Fruit fly (Drosophila melanogaster) whole organism, embryonic: ENCODE measurements around the gene rdog.
A peak's percentile ranks its signal among the peaks of the same experiment; 100 is the strongest.

Experiments
- Ada2b ChIP-seq: fragments of 200-800 bp; sonication (Bioruptor generic); IDR thresholded peaks from 2 replicates; pipeline ENCODE4 v1.3.6; 2022; ENCODE audit warnings: missing biosample characterization, missing genetic modification characterization
- Awh ChIP-seq: fragments of 200-800 bp; sonication (Bioruptor generic); IDR thresholded peaks from 2 replicates; pipeline ENCODE4, ENCODE4 v1.3.6; 2022; ENCODE audit warnings: missing biosample characterization, missing genetic modification characterization
- B-H1 ChIP-seq: fragments of 200-800 bp; sonication (Bioruptor generic); IDR thresholded peaks from 3 replicates; pipeline ENCODE4 v1.3.6; 2022; ENCODE audit warnings: missing biosample characterization, missing genetic modification characterization
- CG13287 ChIP-seq: fragments of 200-800 bp; sonication (Bioruptor generic); IDR thresholded peaks from 2 replicates; pipeline ENCODE4 v1.3.6; 2022; ENCODE audit warnings: missing biosample characterization, missing genetic modification characterization; ENCODE audit not compliant: partially characterized antibody
- CG15514 ChIP-seq: fragments of 200-800 bp; sonication (Bioruptor generic); optimal IDR thresholded peaks from 3 replicates; lab custom pipeline; 2017; ENCODE audit warnings: missing biosample characterization, missing genetic modification characterization, mild to moderate bottlenecking, moderate library complexity, missing genetic modification reagents
- CG16779 ChIP-seq: fragments of 200-800 bp; sonication (Bioruptor generic); IDR thresholded peaks from 2 replicates; pipeline ENCODE4 v1.3.6; 2022; ENCODE audit warnings: missing biosample characterization, missing genetic modification characterization
- CG16813 ChIP-seq: fragments of 200-800 bp; sonication (Bioruptor generic); IDR thresholded peaks from 3 replicates; pipeline ENCODE4 v1.3.6; 2022; ENCODE audit warnings: missing biosample characterization, missing genetic modification characterization; ENCODE audit not compliant: partially characterized antibody
- CG17612 ChIP-seq: fragments of 200-800 bp; sonication (Bioruptor generic); IDR thresholded peaks from 2 replicates; pipeline ENCODE4 v1.3.6; 2022; ENCODE audit warnings: missing biosample characterization, missing genetic modification characterization
- CG17912 ChIP-seq: fragments of 200-800 bp; sonication (Bioruptor generic); optimal IDR thresholded peaks from 2 replicates; lab custom pipeline; 2018; ENCODE audit warnings: missing biosample characterization, mild to moderate bottlenecking, missing genetic modification characterization
- CG18262 ChIP-seq: fragments of 200-800 bp; optimal IDR thresholded peaks from 3 replicates; lab custom pipeline; 2019; ENCODE audit warnings: missing biosample characterization, mild to moderate bottlenecking, missing genetic modification characterization, moderate library complexity
- CG18599 ChIP-seq: fragments of 200-800 bp; sonication (Bioruptor generic); optimal IDR thresholded peaks from 3 replicates; lab custom pipeline; 2017; ENCODE audit warnings: missing biosample characterization, missing genetic modification characterization, mild to moderate bottlenecking, moderate library complexity, missing genetic modification reagents
- CG30403 ChIP-seq: fragments of 200-800 bp; sonication (Bioruptor generic); optimal IDR thresholded peaks from 3 replicates; lab custom pipeline; 2016; ENCODE audit warnings: missing biosample characterization, missing genetic modification characterization
- CG3065 ChIP-seq: fragments of 200-800 bp; sonication (Bioruptor generic); optimal IDR thresholded peaks from 2 replicates; lab custom pipeline; 2016; ENCODE audit warnings: missing biosample characterization, missing genetic modification characterization
- CG3163 ChIP-seq: fragments of 200-800 bp; sonication (Bioruptor generic); optimal IDR thresholded peaks from 3 replicates; lab custom pipeline; 2016; ENCODE audit warnings: missing biosample characterization, missing genetic modification characterization
- CG3995 ChIP-seq: fragments of 200-800 bp; sonication (Bioruptor generic); optimal IDR thresholded peaks from 3 replicates; lab custom pipeline; 2016; ENCODE audit warnings: missing biosample characterization, missing genetic modification characterization
- CG43689 ChIP-seq: fragments of 200-800 bp; sonication (Bioruptor generic); IDR thresholded peaks from 2 replicates; pipeline ENCODE4 v1.3.6; 2022; ENCODE audit warnings: missing biosample characterization, missing genetic modification characterization
- CG4854 ChIP-seq: fragments of 200-800 bp; sonication (Bioruptor generic); optimal IDR thresholded peaks from 2 replicates; lab custom pipeline; 2016; ENCODE audit warnings: missing biosample characterization, missing genetic modification characterization, inconsistent platforms
- CG5953 ChIP-seq: fragments of 200-800 bp; sonication (Bioruptor generic); IDR thresholded peaks from 2 replicates; pipeline ENCODE4 v1.3.6; 2022; ENCODE audit warnings: missing biosample characterization, missing genetic modification characterization
- CG6854 ChIP-seq: fragments of 200-800 bp; sonication (Bioruptor generic); optimal IDR thresholded peaks from 3 replicates; lab custom pipeline; 2017; ENCODE audit warnings: missing biosample characterization, mild to moderate bottlenecking, missing genetic modification characterization
- CG8944 ChIP-seq: fragments of 200-800 bp; sonication (Bioruptor generic); optimal IDR thresholded peaks from 3 replicates; lab custom pipeline; 2016; ENCODE audit warnings: missing biosample characterization, missing genetic modification characterization
- D ChIP-seq, 2 experiments: fragments of 200-800 bp in 1 of 2; fragments of >200 bp in 1 of 2; sonication (Bioruptor generic) in 1 of 2; optimal IDR thresholded peaks; 2 replicates in 1 of 2; 3 replicates in 1 of 2; lab custom pipeline; 2017; ENCODE audit warnings: mild to moderate bottlenecking in 1 of 2, missing biosample characterization in 1 of 2, missing genetic modification characterization in 1 of 2, missing genetic modification reagents in 1 of 2
- H15 ChIP-seq: fragments of 200-800 bp; sonication (Bioruptor generic); IDR thresholded peaks from 3 replicates; pipeline ENCODE4 v1.3.6; 2022; ENCODE audit warnings: missing biosample characterization, missing genetic modification characterization
- Hr78 ChIP-seq, 2 experiments: fragments of 200-800 bp in 1 of 2; fragments of >200 bp in 1 of 2; sonication (Bioruptor generic) in 1 of 2; optimal IDR thresholded peaks; 2 replicates each; lab custom pipeline; 2017 to 2019; ENCODE audit warnings: missing biosample characterization in 2 of 2, missing genetic modification characterization in 2 of 2, mild to moderate bottlenecking in 1 of 2, moderate library complexity in 1 of 2
- Meics ChIP-seq: fragments of 200-800 bp; sonication (Bioruptor generic); optimal IDR thresholded peaks from 2 replicates; lab custom pipeline; 2017; ENCODE audit warnings: missing biosample characterization, mild to moderate bottlenecking, missing genetic modification characterization
- Oaz ChIP-seq: fragments of 200-800 bp; sonication (Bioruptor generic); IDR thresholded peaks from 2 replicates; pipeline ENCODE4 v1.3.6; 2022; ENCODE audit warnings: missing biosample characterization, missing genetic modification characterization
- Six4 ChIP-seq: fragments of 200-800 bp; sonication (Bioruptor generic); optimal IDR thresholded peaks from 2 replicates; lab custom pipeline; 2016; ENCODE audit warnings: missing biosample characterization, missing genetic modification characterization
- bbx ChIP-seq: fragments of 200-800 bp; sonication (Bioruptor generic); IDR thresholded peaks from 2 replicates; pipeline ENCODE4 v1.3.6; 2022; ENCODE audit warnings: missing biosample characterization, missing genetic modification characterization; ENCODE audit not compliant: partially characterized antibody
- br ChIP-seq: fragments of >200 bp; optimal IDR thresholded peaks from 2 replicates; lab custom pipeline; 2017
- chinmo ChIP-seq: fragments of 200-800 bp; sonication (Bioruptor generic); IDR thresholded peaks from 4 replicates; pipeline ENCODE4 v1.3.6; 2022; ENCODE audit warnings: missing biosample characterization, missing genetic modification characterization; ENCODE audit not compliant: partially characterized antibody
- corto ChIP-seq: fragments of 200-800 bp; sonication (Bioruptor generic); optimal IDR thresholded peaks from 2 replicates; lab custom pipeline; 2016; ENCODE audit warnings: missing biosample characterization, mild to moderate bottlenecking, missing genetic modification characterization, moderate library complexity
- crp ChIP-seq, 2 experiments: fragments of 200-800 bp; sonication (Bioruptor generic); optimal IDR thresholded peaks; 2 replicates in 1 of 2; 3 replicates in 1 of 2; lab custom pipeline; 2017; ENCODE audit warnings: missing biosample characterization in 2 of 2, missing genetic modification characterization in 2 of 2, mild to moderate bottlenecking in 1 of 2, moderate library complexity in 1 of 2
- en ChIP-seq: fragments of 200-800 bp; sonication (Bioruptor generic); optimal IDR thresholded peaks from 2 replicates; lab custom pipeline; 2016; ENCODE audit warnings: missing biosample characterization, missing genetic modification characterization
- eve ChIP-seq, 2 experiments: fragments of >200 bp; optimal IDR thresholded peaks; 2 replicates each; lab custom pipeline; 2017; ENCODE audit warnings: missing biosample characterization in 2 of 2, missing genetic modification characterization in 2 of 2
- exex ChIP-seq: fragments of 200-800 bp; sonication (Bioruptor generic); optimal IDR thresholded peaks from 4 replicates; lab custom pipeline; 2018; ENCODE audit warnings: missing biosample characterization, mild to moderate bottlenecking, missing genetic modification characterization, moderate library complexity
- eyg ChIP-seq: fragments of 200-800 bp; sonication (Bioruptor generic); optimal IDR thresholded peaks from 3 replicates; lab custom pipeline; 2016; ENCODE audit warnings: missing biosample characterization, missing genetic modification characterization
- gfzf ChIP-seq: fragments of 200-800 bp; sonication (Bioruptor generic); optimal IDR thresholded peaks from 2 replicates; lab custom pipeline; 2016; ENCODE audit warnings: missing biosample characterization, mild to moderate bottlenecking, missing genetic modification characterization, moderate library complexity
- grau ChIP-seq: fragments of 200-800 bp; optimal IDR thresholded peaks from 3 replicates; lab custom pipeline; 2019; ENCODE audit warnings: missing biosample characterization, mild to moderate bottlenecking, missing genetic modification characterization, moderate library complexity
- ind ChIP-seq: fragments of 200-800 bp; sonication (Bioruptor generic); optimal IDR thresholded peaks from 3 replicates; lab custom pipeline; 2016; ENCODE audit warnings: missing biosample characterization, missing genetic modification characterization
- kay ChIP-seq: fragments of 200-800 bp; sonication (Bioruptor generic); optimal IDR thresholded peaks from 2 replicates; lab custom pipeline; 2016; ENCODE audit warnings: missing biosample characterization, missing genetic modification characterization
- lov ChIP-seq, 2 experiments: fragments of 200-800 bp in 1 of 2; fragments of >200 bp in 1 of 2; sonication (Bioruptor generic) in 1 of 2; IDR thresholded peaks in 1 of 2; optimal IDR thresholded peaks in 1 of 2; 2 replicates in 1 of 2; 3 replicates in 1 of 2; pipeline versions ENCODE4 v1.3.6 to Lab custom; 2017 to 2022; ENCODE audit warnings: missing biosample characterization in 1 of 2, missing genetic modification characterization in 1 of 2
- pita ChIP-seq: fragments of 200-800 bp; sonication (Bioruptor generic); optimal IDR thresholded peaks from 2 replicates; lab custom pipeline; 2017; ENCODE audit warnings: missing biosample characterization, mild to moderate bottlenecking, missing genetic modification characterization
- prd ChIP-seq, 3 experiments: fragments of >200 bp in 2 of 3; fragments of 200-800 bp in 1 of 3; sonication (Bioruptor generic) in 1 of 3; optimal IDR thresholded peaks in 2 of 3; IDR thresholded peaks in 1 of 3; 2 replicates in 2 of 3; 3 replicates in 1 of 3; pipeline versions ENCODE4 v1.3.6 to Lab custom; 2017 to 2022; ENCODE audit warnings: missing biosample characterization in 1 of 3, missing genetic modification characterization in 1 of 3
- run ChIP-seq: fragments of 200-800 bp; sonication (Bioruptor generic); optimal IDR thresholded peaks from 3 replicates; lab custom pipeline; 2018; ENCODE audit warnings: missing biosample characterization, mild to moderate bottlenecking, missing genetic modification characterization
- slbo ChIP-seq: fragments of 200-800 bp; sonication (Bioruptor generic); IDR thresholded peaks from 2 replicates; pipeline ENCODE4 v1.3.6; 2022; ENCODE audit warnings: missing biosample characterization, missing genetic modification characterization
- tio ChIP-seq: fragments of 200-800 bp; sonication (Bioruptor generic); optimal IDR thresholded peaks from 2 replicates; lab custom pipeline; 2017; ENCODE audit warnings: missing biosample characterization, missing genetic modification characterization, inconsistent platforms
- wor ChIP-seq: fragments of 200-800 bp; sonication (Bioruptor generic); IDR thresholded peaks from 2 replicates; pipeline ENCODE4 v1.3.6; 2022; ENCODE audit warnings: missing biosample characterization, missing genetic modification characterization

The rdog gene

dm6 chr3R:29122817-29123611 lies 34.9 kb upstream of the rdog start, which contains the start of the genes yem and Ctl2 (continued):
- TF ChIP-seq CG16813 (GFP tag; lab: Robert Waterston, UW) = peak; percentile 7; the same call in 1 of the 3 replicates
- TF ChIP-seq CG17612 (GFP tag; lab: Robert Waterston, UW) = peak; percentile 32; the same call in 1 of the 2 replicates
- peak; percentile 72 for TF ChIP-seq CG3163 (GFP tag; lab: Kevin White, UChicago)
- no peak for TF ChIP-seq br (lab: Kevin White, UChicago)
- TF ChIP-seq wor (GFP tag; lab: Robert Waterston, UW) = peak; percentile 47; the same call in 1 of the 2 replicates
- TF ChIP-seq CG16779 = peak; percentile 36; the same call in 1 of the 2 replicates
- TF ChIP-seq CG4854 (GFP tag; lab: Kevin White, UChicago) = peak; percentile 51
- TF ChIP-seq Meics = peak; percentile 77
- TF ChIP-seq chinmo (GFP tag; lab: Robert Waterston, UW) = peak; percentile 79; the same call in 1 of the 4 replicates
- peak; percentile 14; the same call in 1 of the 2 replicates for TF ChIP-seq CG13287
- TF ChIP-seq eve (GFP tag; optimal IDR thresholded peaks at IDR 0.05; lab: Kevin White, UChicago) = peak in 1 of 2 experiments; percentile 26
- TF ChIP-seq H15 = peak; percentile 56; the same call in 2 of the 3 replicates
- TF ChIP-seq CG30403 (GFP tag; lab: Kevin White, UChicago) = peak; percentile 92
- TF ChIP-seq prd (optimal IDR thresholded peaks at IDR 0.05; lab: Kevin White, UChicago) = no peak
- peak; percentile 57; the same call in 2 of the 3 replicates for TF ChIP-seq prd (GFP tag; IDR thresholded peaks at IDR 0.05; lab: Robert Waterston, UW)
- no peak for TF ChIP-seq corto
- TF ChIP-seq Ada2b = no peak; the same call in 1 of the 2 replicates
- no peak for TF ChIP-seq lov (optimal IDR thresholded peaks at IDR 0.05; lab: Kevin White, UChicago)
- TF ChIP-seq lov (GFP tag; IDR thresholded peaks at IDR 0.05; lab: Robert Waterston, UW) = peak; percentile 16; the same call in 1 of the 3 replicates
- TF ChIP-seq gfzf (GFP tag; lab: Kevin White, UChicago) = peak; percentile 46
- peak; percentile 72 for TF ChIP-seq grau (tag; lab: Kevin White, UChicago)
- peak; percentile 3 for TF ChIP-seq pita (GFP tag; lab: Kevin White, UChicago)
- no peak for TF ChIP-seq D (optimal IDR thresholded peaks at IDR 0.05; lab: Kevin White, UChicago)
- TF ChIP-seq D (GFP tag; optimal IDR thresholded peaks at IDR 0.05; lab: Kevin White, UChicago) = peak; percentile 50
- peak; percentile 72 for TF ChIP-seq CG8944 (GFP tag; lab: Kevin White, UChicago)
- TF ChIP-seq ind = peak; percentile 76
- TF ChIP-seq crp (GFP tag; optimal IDR thresholded peaks at IDR 0.05; lab: Kevin White, UChicago) = peak; percentile 78 to 97
- peak; percentile 85 for TF ChIP-seq slbo
- TF ChIP-seq CG18599 = peak; percentile 69
- TF ChIP-seq Awh (GFP tag; lab: Robert Waterston, UW) = 0 out of 2 replicates have a peak, but pooled peaks have one; percentile 24
- peak; percentile 42 for TF ChIP-seq Six4 (GFP tag; lab: Kevin White, UChicago)
- peak; percentile 64 for TF ChIP-seq kay (GFP tag; lab: Kevin White, UChicago)
- TF ChIP-seq CG3065 = peak; percentile 37
- TF ChIP-seq bbx = peak; percentile 65
- peak; percentile 38 for TF ChIP-seq CG15514 (GFP tag; lab: Kevin White, UChicago)
- TF ChIP-seq B-H1 (GFP tag; lab: Robert Waterston, UW) = peak; percentile 36; the same call in 1 of the 3 replicates
- peak; percentile 68 for TF ChIP-seq CG18262
- TF ChIP-seq eyg (GFP tag; lab: Kevin White, UChicago) = peak; percentile 62
- TF ChIP-seq CG3995 = peak; percentile 95
- TF ChIP-seq exex (tag; lab: Kevin White, UChicago) = peak; percentile 28
- no peak for TF ChIP-seq tio (GFP tag; lab: Kevin White, UChicago)
- TF ChIP-seq CG17912 = no peak
- TF ChIP-seq CG5953 (GFP tag; lab: Robert Waterston, UW) = no peak
- no peak for TF ChIP-seq run (tag; lab: Kevin White, UChicago)
- TF ChIP-seq Oaz (GFP tag; lab: Robert Waterston, UW) = peak; percentile 30; the same call in 1 of the 2 replicates
- TF ChIP-seq CG6854 = no peak
- no peak for TF ChIP-seq CG43689 (GFP tag; lab: Robert Waterston, UW)
- TF ChIP-seq Hr78 (GFP tag; optimal IDR thresholded peaks at IDR 0.05; lab: Kevin White, UChicago) = no peak
- TF ChIP-seq en (GFP tag; lab: Kevin White, UChicago) = peak; percentile 34
